Fruit fly (Drosophila melanogaster) whole organism, prepupa: ENCODE results near the gene Zwilch.

ENCODE experiments used
- Blimp-1 ChIP-seq: fragments of 200-800 bp; sonication (Bioruptor generic); optimal IDR thresholded peaks from 3 replicates; lab custom pipeline; 2017; ENCODE audit warnings: missing biosample characterization, missing genetic modification characterization, mild to moderate bottlenecking, moderate library complexity, missing genetic modification reagents
- CG11902 ChIP-seq: fragments of 200-800 bp; sonication (Bioruptor generic); optimal IDR thresholded peaks from 3 replicates; lab custom pipeline; 2016; ENCODE audit warnings: missing biosample characterization, missing genetic modification characterization
- CG15336 ChIP-seq: fragments of 200-800 bp; sonication (Bioruptor generic); IDR thresholded peaks from 2 replicates; pipeline ENCODE4 v1.3.6; 2022; ENCODE audit warnings: missing biosample characterization, missing genetic modification characterization
- CG16779 ChIP-seq: fragments of 200-800 bp; sonication (Bioruptor generic); optimal IDR thresholded peaks from 3 replicates; lab custom pipeline; 2017; ENCODE audit warnings: missing biosample characterization, mild to moderate bottlenecking, missing genetic modification characterization
- CG3032 ChIP-seq: fragments of 200-800 bp; optimal IDR thresholded peaks from 2 replicates; lab custom pipeline; 2019; ENCODE audit warnings: missing biosample characterization, mild to moderate bottlenecking, missing genetic modification characterization, moderate library complexity
- CG31627 ChIP-seq: fragments of 200-800 bp; sonication (Bioruptor generic); optimal IDR thresholded peaks from 3 replicates; lab custom pipeline; 2016; ENCODE audit warnings: missing biosample characterization, missing genetic modification characterization
- CG32006 ChIP-seq: fragments of 200-800 bp; sonication (Bioruptor generic); optimal IDR thresholded peaks from 3 replicates; lab custom pipeline; 2017; ENCODE audit warnings: missing biosample characterization, mild to moderate bottlenecking, missing genetic modification characterization
- CG6163 ChIP-seq: fragments of 200-800 bp; sonication (Bioruptor generic); IDR thresholded peaks from 3 replicates; pipeline ENCODE4 v1.3.6; 2022; ENCODE audit warnings: missing biosample characterization, missing genetic modification characterization
- CG6276 ChIP-seq: fragments of 200-800 bp; sonication (Bioruptor generic); optimal IDR thresholded peaks from 2 replicates; lab custom pipeline; 2017; ENCODE audit warnings: missing biosample characterization, mild to moderate bottlenecking, missing genetic modification characterization
- CG6792 ChIP-seq: fragments of 200-800 bp; sonication (Bioruptor generic); optimal IDR thresholded peaks from 3 replicates; lab custom pipeline; 2016; ENCODE audit warnings: missing biosample characterization, missing genetic modification characterization
- CG7368 ChIP-seq: fragments of 200-800 bp; sonication (Bioruptor generic); optimal IDR thresholded peaks from 3 replicates; lab custom pipeline; 2016; ENCODE audit warnings: missing biosample characterization, missing genetic modification characterization
- CG8119 ChIP-seq: fragments of 200-800 bp; sonication (Bioruptor generic); IDR thresholded peaks from 3 replicates; pipeline ENCODE4 v1.3.6; 2022; ENCODE audit warnings: missing biosample characterization, missing genetic modification characterization
- CG8632 ChIP-seq: fragments of 200-800 bp; sonication (Bioruptor generic); optimal IDR thresholded peaks from 3 replicates; lab custom pipeline; 2016; ENCODE audit warnings: missing biosample characterization, missing genetic modification characterization
- CG9139 ChIP-seq: fragments of 200-800 bp; sonication (Bioruptor generic); optimal IDR thresholded peaks from 3 replicates; lab custom pipeline; 2017; ENCODE audit warnings: missing biosample characterization, mild to moderate bottlenecking, missing genetic modification characterization
- Eip75B ChIP-seq: fragments of 200-800 bp; sonication (Bioruptor generic); optimal IDR thresholded peaks from 3 replicates; lab custom pipeline; 2016; ENCODE audit warnings: missing biosample characterization, missing genetic modification characterization
- Eip93F ChIP-seq: fragments of 200-800 bp; sonication (Bioruptor generic); optimal IDR thresholded peaks from 2 replicates; lab custom pipeline; 2016; ENCODE audit warnings: missing biosample characterization, mild to moderate bottlenecking, missing genetic modification characterization
- Ets21C ChIP-seq: fragments of 200-800 bp; sonication (Bioruptor generic); optimal IDR thresholded peaks from 3 replicates; lab custom pipeline; 2016; ENCODE audit warnings: missing biosample characterization, missing genetic modification characterization
- Ets96B ChIP-seq: fragments of 200-800 bp; optimal IDR thresholded peaks from 2 replicates; lab custom pipeline; 2019; ENCODE audit warnings: missing biosample characterization, mild to moderate bottlenecking, missing genetic modification characterization, moderate library complexity
- Gug ChIP-seq: fragments of 200-800 bp; sonication (Bioruptor generic); IDR thresholded peaks from 2 replicates; pipeline ENCODE4 v1.3.6; 2022; ENCODE audit warnings: missing biosample characterization, missing genetic modification characterization
- Hr38 ChIP-seq: sonication (Bioruptor generic); optimal IDR thresholded peaks from 2 replicates; lab custom pipeline; 2016; ENCODE audit warnings: missing biosample characterization, missing genetic modification characterization
- Hr39 ChIP-seq: fragments of 200-800 bp; sonication (Bioruptor generic); optimal IDR thresholded peaks from 2 replicates; lab custom pipeline; 2016; ENCODE audit warnings: missing biosample characterization, missing genetic modification characterization
- Lpt ChIP-seq: fragments of 200-800 bp; sonication (Bioruptor generic); optimal IDR thresholded peaks from 3 replicates; lab custom pipeline; 2016; ENCODE audit warnings: missing biosample characterization, missing genetic modification characterization
- Met ChIP-seq: fragments of 200-800 bp; sonication (Bioruptor generic); optimal IDR thresholded peaks from 3 replicates; lab custom pipeline; 2016; ENCODE audit warnings: missing biosample characterization, missing genetic modification characterization
- Smox ChIP-seq: fragments of 200-800 bp; sonication (Bioruptor generic); optimal IDR thresholded peaks from 3 replicates; lab custom pipeline; 2016; ENCODE audit warnings: missing biosample characterization, missing genetic modification characterization
- Sox102F ChIP-seq: fragments of 200-800 bp; sonication (Bioruptor generic); optimal IDR thresholded peaks from 2 replicates; lab custom pipeline; 2016; ENCODE audit warnings: missing biosample characterization, mild to moderate bottlenecking, missing genetic modification characterization
- dac ChIP-seq: fragments of 200-800 bp; sonication (Bioruptor generic); optimal IDR thresholded peaks from 2 replicates; lab custom pipeline; 2017; ENCODE audit warnings: missing biosample characterization, mild to moderate bottlenecking, missing genetic modification characterization
- esn ChIP-seq: fragments of 200-800 bp; sonication (Bioruptor generic); optimal IDR thresholded peaks from 2 replicates; lab custom pipeline; 2016; ENCODE audit warnings: missing biosample characterization, mild to moderate bottlenecking, missing genetic modification characterization, moderate library complexity
- fd59A ChIP-seq: fragments of 200-800 bp; sonication (Bioruptor generic); optimal IDR thresholded peaks from 2 replicates; lab custom pipeline; 2017; ENCODE audit warnings: missing biosample characterization, mild to moderate bottlenecking, missing genetic modification characterization, missing genetic modification reagents
- fd85E ChIP-seq: fragments of 200-800 bp; sonication (Bioruptor generic); optimal IDR thresholded peaks from 3 replicates; lab custom pipeline; 2016; ENCODE audit warnings: missing biosample characterization, missing genetic modification characterization
- fkh ChIP-seq: fragments of 200-800 bp; sonication (Bioruptor generic); optimal IDR thresholded peaks from 3 replicates; lab custom pipeline; 2017; ENCODE audit warnings: missing biosample characterization, mild to moderate bottlenecking, missing genetic modification characterization, moderate library complexity
- lz ChIP-seq: fragments of 200-800 bp; sonication (Bioruptor generic); optimal IDR thresholded peaks from 3 replicates; lab custom pipeline; 2016; ENCODE audit warnings: missing biosample characterization, missing genetic modification characterization
- salr ChIP-seq, 2 experiments: fragments of 200-800 bp; sonication (Bioruptor generic); optimal IDR thresholded peaks; 3 replicates each; lab custom pipeline; 2016 to 2018; ENCODE audit warnings: missing biosample characterization in 2 of 2, missing genetic modification characterization in 2 of 2, mild to moderate bottlenecking in 1 of 2
- spab ChIP-seq: fragments of 200-800 bp; sonication (Bioruptor generic); optimal IDR thresholded peaks from 2 replicates; lab custom pipeline; 2017; ENCODE audit warnings: missing biosample characterization, mild to moderate bottlenecking, missing genetic modification characterization, missing genetic modification reagents
- ss ChIP-seq, 2 experiments: fragments of 200-800 bp; sonication (Bioruptor generic); optimal IDR thresholded peaks; 2 replicates in 1 of 2; 3 replicates in 1 of 2; lab custom pipeline; 2017 to 2018; ENCODE audit warnings: mild to moderate bottlenecking in 2 of 2, missing biosample characterization in 2 of 2, missing genetic modification characterization in 2 of 2, moderate library complexity in 1 of 2
- svp ChIP-seq: fragments of 200-800 bp; sonication (Bioruptor generic); peaks from one replicate; lab custom pipeline; 2016; ENCODE audit warnings: missing biosample characterization, missing genetic modification characterization
- vri ChIP-seq: fragments of 200-800 bp; sonication (Bioruptor generic); optimal IDR thresholded peaks from 3 replicates; lab custom pipeline; 2016; ENCODE audit warnings: missing biosample characterization, mild to moderate bottlenecking, missing genetic modification characterization

Gene Zwilch

dm6 chr3R:31241109-31241508 lies 27.9 kb upstream of the Zwilch start:
- TF ChIP-seq vri = no peak
- no peak for TF ChIP-seq CG32006 (GFP tag; lab: Kevin White, UChicago)
- no peak for TF ChIP-seq Ets96B (tag; lab: Kevin White, UChicago)
- no peak for TF ChIP-seq Hr39 (GFP tag; lab: Kevin White, UChicago)
- TF ChIP-seq CG31627 (GFP tag; lab: Kevin White, UChicago) = no peak
- TF ChIP-seq CG6792 (GFP tag; lab: Kevin White, UChicago) = no peak
- TF ChIP-seq Eip75B = no peak
- no peak for TF ChIP-seq CG7368 (GFP tag; lab: Kevin White, UChicago)
- TF ChIP-seq CG16779 = no peak
- TF ChIP-seq CG8632 (GFP tag; lab: Kevin White, UChicago) = no peak
- no peak for TF ChIP-seq CG3032 (tag; lab: Kevin White, UChicago)
- TF ChIP-seq fd59A = no peak
- TF ChIP-seq lz (GFP tag; lab: Kevin White, UChicago) = no peak
- TF ChIP-seq Met (GFP tag; lab: Kevin White, UChicago) = no peak
- no peak for TF ChIP-seq dac
- no peak for TF ChIP-seq CG6163

- TF ChIP-seq CG11902 (no peak), fkh (GFP tag; lab: Kevin White, UChicago) (peak; percentile 39)
- TF ChIP-seq, all 60 proteins: peak for 1
Observed at dm6 chr3R:31240023-31240422, 26.8 kb upstream of the Zwilch start.

- TF ChIP-seq Ets96B (tag; lab: Kevin White, UChicago) = no peak
- no peak for TF ChIP-seq vri
- TF ChIP-seq CG7368 (GFP tag; lab: Kevin White, UChicago) = no peak
- no peak for TF ChIP-seq CG15336
- no peak for TF ChIP-seq Met (GFP tag; lab: Kevin White, UChicago)
- TF ChIP-seq salr (GFP tag; optimal IDR thresholded peaks at IDR 0.05; lab: Kevin White, UChicago) = no peak
- no peak for TF ChIP-seq Ets21C (GFP tag; lab: Kevin White, UChicago)
- TF ChIP-seq ss (GFP tag; optimal IDR thresholded peaks at IDR 0.05; lab: Kevin White, UChicago) = no peak
- TF ChIP-seq svp (GFP tag; lab: Kevin White, UChicago) = no peak
Observed at dm6 chr3R:31235262-31235661, 22.1 kb upstream of the Zwilch start, which contains the start of gene CG15564. Gene CG15564, minus strand, starts transcription at chr3R:31235362.

dm6 chr3R:31232236-31232635 lies 19.1 kb upstream of the Zwilch start, which contains the start of gene CG15563:
Gene CG15563, minus strand, starts transcription at chr3R:31232336.
- TF ChIP-seq CG6163 (no peak), fd85E (GFP tag; lab: Kevin White, UChicago) (no peak), Hr38 (GFP tag; lab: Kevin White, UChicago) (no peak), CG32006 (GFP tag; lab: Kevin White, UChicago) (no peak), spab (GFP tag; lab: Kevin White, UChicago) (no peak), CG6276 (GFP tag; lab: Kevin White, UChicago) (no peak), Blimp-1 (GFP tag; lab: Kevin White, UChicago) (no peak), Smox (GFP tag; lab: Kevin White, UChicago) (no peak)

dm6 chr3R:31231134-31231533 lies 18.0 kb upstream of the Zwilch start:
- no peak for TF ChIP-seq Sox102F
- TF ChIP-seq Eip93F (GFP tag; lab: Kevin White, UChicago) = no peak
- TF ChIP-seq Gug (GFP tag; lab: Robert Waterston, UW) = no peak
- no peak for TF ChIP-seq dac
- no peak for TF ChIP-seq Ets96B (tag; lab: Kevin White, UChicago)
- no peak for TF ChIP-seq Lpt (GFP tag; lab: Kevin White, UChicago)
- TF ChIP-seq spab (GFP tag; lab: Kevin White, UChicago) = no peak
- TF ChIP-seq CG6792 (GFP tag; lab: Kevin White, UChicago) = no peak
- no peak for TF ChIP-seq lz (GFP tag; lab: Kevin White, UChicago)
- no peak for TF ChIP-seq CG9139 (GFP tag; lab: Kevin White, UChicago)
- no peak for TF ChIP-seq CG6276 (GFP tag; lab: Kevin White, UChicago)
- no peak for TF ChIP-seq esn (GFP tag; lab: Kevin White, UChicago)
- TF ChIP-seq Met (GFP tag; lab: Kevin White, UChicago) = no peak
- no peak for TF ChIP-seq CG8119 (GFP tag; lab: Robert Waterston, UW)
- TF ChIP-seq salr (GFP tag; optimal IDR thresholded peaks at IDR 0.05; lab: Kevin White, UChicago) = no peak
